Worm (Caenorhabditis elegans) whole organism, L3 larva: ENCODE data around the gene rab-6.2.

Experiments used
- elt-2 ChIP-seq: sonication (generic microtip); optimal IDR thresholded peaks from 2 replicates; lab custom pipeline; 2016; ENCODE audit warnings: missing genetic modification reagents, mild to moderate bottlenecking, missing genetic modification characterization, missing compliant biosample characterization
- nhr-23 ChIP-seq: fragments of 150-350 bp; optimal IDR thresholded peaks from 2 replicates; lab custom pipeline; 2014; ENCODE audit warnings: missing biosample characterization, missing genetic modification reagents, missing genetic modification characterization
- nhr-28 ChIP-seq: fragments of 150-350 bp; optimal IDR thresholded peaks from 2 replicates; lab custom pipeline; 2014; ENCODE audit warnings: missing biosample characterization, missing genetic modification characterization

DNA sequence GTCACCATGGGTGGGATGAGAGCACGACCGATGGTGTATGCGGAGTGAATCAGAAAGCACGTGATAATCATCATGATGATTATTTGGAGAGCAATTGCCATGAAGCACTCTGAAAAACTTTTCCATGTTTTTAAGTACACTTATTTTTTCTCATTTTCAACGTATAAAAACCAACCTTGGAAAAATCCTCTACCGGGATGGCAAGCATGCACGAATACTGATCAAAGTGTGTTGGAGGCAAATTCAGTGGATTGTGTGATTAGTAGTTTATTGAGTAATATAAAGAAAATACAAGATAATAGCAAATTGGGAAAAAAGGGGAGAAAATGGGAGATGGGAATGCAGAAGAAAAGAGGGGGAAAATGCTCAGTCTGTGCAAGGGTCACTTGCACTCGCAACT is 15.2 kb downstream of the rab-6.2 start, which contains the start of gene T25G12.11:
- TF ChIP-seq nhr-23 (tag; lab: Kevin White, UChicago) (no peak), nhr-28 (no peak), elt-2 (no peak)
